Worm (Caenorhabditis elegans) whole organism, young adult: ENCODE results near the gene ced-2.

Source experiments
- B0261.1 ChIP-seq: sonication (generic microtip); optimal IDR thresholded peaks from 2 replicates; lab custom pipeline; 2016; ENCODE audit warnings: mild to moderate bottlenecking, missing genetic modification characterization, moderate library complexity, missing compliant biosample characterization
- attf-5 ChIP-seq: fragments of 200-800 bp; sonication (Bioruptor generic); optimal IDR thresholded peaks from 2 replicates; lab custom pipeline; 2018; ENCODE audit warnings: mild to moderate bottlenecking, missing genetic modification characterization, missing compliant biosample characterization
- bed-1 ChIP-seq: fragments of 200-800 bp; sonication (Bioruptor generic); IDR thresholded peaks from 2 replicates; pipeline ENCODE4 v1.3.6; 2022; ENCODE audit warnings: missing genetic modification reagents, missing genetic modification characterization, missing compliant biosample characterization
- ceh-40 ChIP-seq: fragments of 200-800 bp; sonication (Bioruptor generic); IDR thresholded peaks from 2 replicates; pipeline ENCODE4 v1.3.6; 2022; ENCODE audit warnings: missing genetic modification characterization, missing compliant biosample characterization
- fkh-3 ChIP-seq: sonication (generic microtip); optimal IDR thresholded peaks from 2 replicates; lab custom pipeline; 2016; ENCODE audit warnings: mild to moderate bottlenecking, missing genetic modification characterization, missing compliant biosample characterization
- nfya-1 ChIP-seq: sonication (generic microtip); optimal IDR thresholded peaks from 2 replicates; lab custom pipeline; 2017; ENCODE audit warnings: antibody characterized with exemption, missing compliant biosample characterization, missing genetic modification characterization, borderline replicate concordance; ENCODE audit not compliant: insufficient read depth
- pha-4 ChIP-seq: fragments of 150-350 bp; sonication (generic microtip); optimal IDR thresholded peaks from 2 replicates; lab custom pipeline; 2014; ENCODE audit warnings: missing biosample characterization, missing genetic modification reagents, missing genetic modification characterization
- snpc-3.4 ChIP-seq: sonication (generic microtip); optimal IDR thresholded peaks from 2 replicates; lab custom pipeline; 2017; ENCODE audit warnings: missing genetic modification characterization, mild to moderate bottlenecking, missing compliant biosample characterization, antibody characterized with exemption, moderate library complexity, missing genotype, missing genetic modification reagents
- snpc-4 ChIP-seq, 5 experiments: fragments of 150-350 bp in 1 of 5; sonication (generic microtip) in 4 of 5; optimal IDR thresholded peaks; 2 replicates each; lab custom pipeline; 2014 to 2018; ENCODE audit warnings: missing genetic modification characterization in 5 of 5, missing biosample characterization in 3 of 5, antibody characterized with exemption in 2 of 5, mild to moderate bottlenecking in 2 of 5, missing compliant biosample characterization in 2 of 5, missing genotype in 2 of 5, moderate library complexity in 2 of 5, missing genetic modification reagents in 1 of 5
- zim-3 ChIP-seq: sonication (generic microtip); optimal IDR thresholded peaks from 2 replicates; lab custom pipeline; 2017; ENCODE audit warnings: mild to moderate bottlenecking, missing genetic modification characterization, moderate library complexity, missing compliant biosample characterization

DNA sequence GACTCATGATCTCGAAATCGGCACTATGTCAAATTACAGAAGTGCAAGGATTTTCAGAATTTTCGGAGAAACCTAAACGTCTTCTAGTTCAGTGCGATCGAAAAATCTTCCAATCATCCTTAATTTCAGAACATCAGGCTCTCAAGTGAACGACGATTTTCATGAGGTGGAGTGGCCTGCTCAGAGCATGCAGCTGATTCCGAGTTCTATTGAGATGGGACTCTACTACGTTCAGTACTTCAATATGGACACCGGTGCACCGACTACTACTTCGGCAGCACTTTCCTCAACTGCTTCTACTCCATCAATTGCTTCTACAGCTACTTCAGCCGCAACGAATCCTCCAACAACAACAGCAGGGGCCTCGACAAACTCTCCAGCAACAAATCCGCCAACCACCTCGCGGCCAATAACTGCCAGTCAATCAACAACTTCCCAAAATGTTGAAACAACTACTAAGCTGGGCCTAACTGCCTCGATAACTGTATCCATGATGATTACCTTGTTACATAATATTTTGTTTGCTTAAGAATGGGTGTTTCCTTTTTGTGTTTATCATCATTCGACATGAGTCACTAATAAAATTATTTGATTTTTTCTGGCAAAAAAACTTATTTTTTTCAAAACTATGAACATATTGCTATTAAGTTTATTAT is 33.5 kb upstream of the ced-2 start, which contains the start of gene Y41D4B.15:
- TF ChIP-seq pha-4 (tag; lab: Kevin White, UChicago) (no peak), nfya-1 (tag; lab: Kevin White, UChicago) (no peak), zim-3 (no peak), snpc-4 (GFP tag; optimal IDR thresholded peaks at IDR 0.05; lab: Kevin White, UChicago) (no peak), snpc-4 (tag; optimal IDR thresholded peaks at IDR 0.05; lab: Kevin White, UChicago) (no peak), fkh-3 (tag; lab: Kevin White, UChicago) (no peak), bed-1 (GFP tag; lab: Robert Waterston, UW) (no peak), attf-5 (GFP tag; lab: Kevin White, UChicago) (no peak), B0261.1 (no peak), snpc-3.4 (tag; lab: Kevin White, UChicago) (no peak), ceh-40 (GFP tag; lab: Robert Waterston, UW) (no peak)
